Worm (Caenorhabditis elegans): Measurements from ENCODE around the gene fbxa-202.

Gene fbxa-202

DNA sequence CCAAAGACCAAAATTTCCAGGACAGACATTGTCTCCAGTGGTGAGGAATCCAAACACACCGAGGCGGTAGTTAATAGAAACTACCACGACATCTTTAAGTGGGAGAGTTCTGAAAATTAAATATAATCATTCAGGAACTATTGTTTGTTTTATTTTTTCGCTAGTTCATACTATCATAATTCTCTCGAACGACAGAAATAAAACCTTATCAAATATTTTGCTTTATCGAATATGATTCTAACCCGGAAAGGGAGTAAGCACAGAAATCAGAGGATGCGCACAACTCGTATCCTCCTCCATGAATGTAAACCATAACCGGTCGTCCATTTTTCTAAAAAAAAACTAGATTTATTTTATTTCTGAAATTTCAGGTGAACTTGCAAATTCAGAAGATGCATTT, 37.7 kb downstream of the fbxa-202 start:
- no peak for TF ChIP-seq mel-28 (tag; optimal IDR thresholded peaks at IDR 0.05; ENCODE audit: borderline replicate concordance)
- TF ChIP-seq egrh-3 (GFP tag; IDR thresholded peaks at IDR 0.05) = no peak
- no peak for TF ChIP-seq tbp1 (GFP tag; optimal IDR thresholded peaks at IDR 0.05)
- no peak for TF ChIP-seq let-607 (tag; optimal IDR thresholded peaks at IDR 0.05)
- TF ChIP-seq nhr-90 (tag; optimal IDR thresholded peaks at IDR 0.05) = no peak
- TF ChIP-seq ets-4 (GFP tag; optimal IDR thresholded peaks at IDR 0.05) = no peak
- TF ChIP-seq let-526 (GFP tag; IDR thresholded peaks at IDR 0.05) = no peak
- no peak for TF ChIP-seq hrde-1 (tag; optimal IDR thresholded peaks at IDR 0.05; ENCODE audit: borderline replicate concordance)
- TF ChIP-seq F49E8.2 (tag; optimal IDR thresholded peaks at IDR 0.05; ENCODE audit: insufficient read depth) = no peak

DNA sequence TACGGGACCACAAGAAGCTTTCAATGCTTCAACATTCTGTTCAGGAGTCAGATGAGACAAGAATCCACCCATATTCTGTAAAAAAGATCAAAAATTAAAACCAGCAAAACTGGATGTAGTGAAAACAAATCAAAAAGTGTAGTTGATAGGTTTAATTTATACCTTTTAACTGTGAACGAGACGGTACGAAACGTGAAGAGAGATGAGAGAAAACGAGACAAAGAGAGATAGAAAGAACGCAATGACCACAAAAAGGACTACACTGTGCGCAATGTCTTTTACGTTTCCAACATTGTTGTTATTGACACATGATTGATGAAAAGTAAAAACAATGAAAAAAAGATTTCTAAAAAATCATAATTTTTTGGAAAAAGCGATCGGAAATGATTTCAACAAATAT, 38.5 kb downstream of the fbxa-202 start, which contains the start of gene cest-33:
cest-33 (minus strand) TSS at position 75 of the 400 bp plus-strand sequence.
- TF ChIP-seq hmg-1.2 (GFP tag; IDR thresholded peaks at IDR 0.05) (peak; percentile 49; the same call in 1 of the 2 replicates), tbp1 (GFP tag; optimal IDR thresholded peaks at IDR 0.05) (peak; percentile 10), sdz-38 (tag; optimal IDR thresholded peaks at IDR 0.05) (no peak), nhr-80 (tag; optimal IDR thresholded peaks at IDR 0.05) (peak; percentile 22), lin-40 (tag; optimal IDR thresholded peaks at IDR 0.05) (peak; percentile 12)

DNA sequence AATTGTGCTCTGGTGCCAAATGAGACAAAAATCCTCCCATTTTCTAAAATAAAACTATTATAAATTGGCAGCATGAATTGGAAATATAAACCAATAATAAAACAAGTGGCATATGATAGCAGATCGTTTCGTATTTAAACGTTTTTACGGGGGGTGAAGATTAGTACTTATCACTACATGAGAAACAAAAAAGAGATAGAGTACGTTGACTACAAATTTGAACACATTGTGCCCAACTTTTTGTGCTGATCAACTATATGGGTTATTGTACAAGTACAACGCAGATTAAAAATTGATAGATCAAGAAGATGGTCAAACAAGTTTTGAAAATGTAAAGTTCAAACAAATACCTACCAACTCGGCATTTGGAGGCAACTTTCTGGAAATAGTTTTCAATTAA, 41.4 kb downstream of the fbxa-202 start:
- TF ChIP-seq ceh-79 (tag; optimal IDR thresholded peaks at IDR 0.05) = no peak
- TF ChIP-seq sptf-2 (GFP tag; optimal IDR thresholded peaks at IDR 0.05) = no peak
- TF ChIP-seq hmg-20 (GFP tag; IDR thresholded peaks at IDR 0.05) = no peak
- TF ChIP-seq hrde-1 (tag; optimal IDR thresholded peaks at IDR 0.05; ENCODE audit: borderline replicate concordance) = no peak
- no peak for TF ChIP-seq chd-7 (tag; optimal IDR thresholded peaks at IDR 0.05)
- TF ChIP-seq lsy-27 (tag; optimal IDR thresholded peaks at IDR 0.05; ENCODE audit: borderline replicate concordance, insufficient read depth) = no peak
- TF ChIP-seq rec-8 (tag; optimal IDR thresholded peaks at IDR 0.05) = no peak
- no peak for TF ChIP-seq egl-44 (GFP tag; IDR thresholded peaks at IDR 0.05)
- no peak for TF ChIP-seq pha-4 (tag; optimal IDR thresholded peaks at IDR 0.05)
- no peak for TF ChIP-seq snpc-3.4 (tag; optimal IDR thresholded peaks at IDR 0.05)
- TF ChIP-seq lin-54 (GFP tag; optimal IDR thresholded peaks at IDR 0.05) = no peak
- no peak for TF ChIP-seq Y67H2A.10 (GFP tag; conservative IDR thresholded peaks at IDR 0.05)
- no peak for TF ChIP-seq ztf-22 (GFP tag; optimal IDR thresholded peaks at IDR 0.05)

DNA sequence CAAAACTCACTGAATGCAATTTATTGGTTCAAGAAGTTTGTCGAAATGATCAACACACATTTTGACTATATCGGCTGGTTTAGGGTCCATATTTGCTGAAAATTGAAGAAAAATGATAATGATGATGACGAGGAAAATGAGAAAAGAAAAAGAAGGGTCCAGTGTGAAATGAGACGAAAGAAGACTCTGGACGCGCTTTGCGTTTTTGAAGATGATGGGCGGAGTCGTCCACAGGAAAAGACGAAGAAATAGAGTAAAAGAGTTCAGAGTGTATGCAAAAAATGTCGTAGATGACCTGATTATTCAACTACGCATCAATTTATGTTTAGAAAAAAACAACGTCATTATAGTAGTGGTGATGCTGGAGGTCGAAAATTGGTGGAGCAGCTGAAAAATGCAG, 47.8 kb downstream of the fbxa-202 start, which contains the start of gene F13H6.5:
F13H6.5 (minus strand) TSS at position 101 of the 400 bp plus-strand sequence.
- no peak for TF ChIP-seq Y53F4B.3 (GFP tag; IDR thresholded peaks at IDR 0.05)
- no peak for TF ChIP-seq hlh-26 (GFP tag; conservative IDR thresholded peaks at IDR 0.05)
- TF ChIP-seq nhr-179 (tag; optimal IDR thresholded peaks at IDR 0.05) = no peak
- TF ChIP-seq let-526 (GFP tag; IDR thresholded peaks at IDR 0.05) = no peak
- no peak for TF ChIP-seq tlf-1 (GFP tag; optimal IDR thresholded peaks at IDR 0.05)
- TF ChIP-seq mel-28 (tag; optimal IDR thresholded peaks at IDR 0.05; ENCODE audit: borderline replicate concordance) = no peak
- no peak for TF ChIP-seq F22D6.2 (tag; optimal IDR thresholded peaks at IDR 0.05)
- TF ChIP-seq Y79H2A.3 (GFP tag; conservative IDR thresholded peaks at IDR 0.05) = no peak
- no peak for TF ChIP-seq madf-6 (GFP tag; IDR thresholded peaks at IDR 0.05)
- TF ChIP-seq hlh-12 (tag; optimal IDR thresholded peaks at IDR 0.05) = no peak
- TF ChIP-seq lin-40 (tag; optimal IDR thresholded peaks at IDR 0.05) = no peak
- TF ChIP-seq dpff-1 (tag; optimal IDR thresholded peaks at IDR 0.05) = no peak
